Worm (Caenorhabditis elegans) whole organism, L2 larva: ENCODE results near the gene F54C9.11.

Experiments
- nhr-23 ChIP-seq: fragments of 150-350 bp; optimal IDR thresholded peaks from 2 replicates; lab custom pipeline; 2014; ENCODE audit warnings: missing biosample characterization, missing genetic modification reagents, missing genetic modification characterization
- peb-1 ChIP-seq: fragments of 150-350 bp; optimal IDR thresholded peaks from 2 replicates; lab custom pipeline; 2014; ENCODE audit warnings: missing biosample characterization, missing genetic modification characterization
- sma-9 ChIP-seq, 2 experiments: fragments of 150-350 bp in 1 of 2; sonication (generic microtip) in 1 of 2; optimal IDR thresholded peaks; 2 replicates each; lab custom pipeline; 2014 to 2016; ENCODE audit warnings: missing genetic modification characterization in 2 of 2, mild to moderate bottlenecking in 1 of 2, missing biosample characterization in 1 of 2, missing compliant biosample characterization in 1 of 2, missing genetic modification reagents in 1 of 2, moderate library complexity in 1 of 2
- unc-62 ChIP-seq: fragments of 150-350 bp; optimal IDR thresholded peaks from 2 replicates; lab custom pipeline; 2014; ENCODE audit warnings: missing biosample characterization, missing genetic modification reagents, missing genetic modification characterization

DNA sequence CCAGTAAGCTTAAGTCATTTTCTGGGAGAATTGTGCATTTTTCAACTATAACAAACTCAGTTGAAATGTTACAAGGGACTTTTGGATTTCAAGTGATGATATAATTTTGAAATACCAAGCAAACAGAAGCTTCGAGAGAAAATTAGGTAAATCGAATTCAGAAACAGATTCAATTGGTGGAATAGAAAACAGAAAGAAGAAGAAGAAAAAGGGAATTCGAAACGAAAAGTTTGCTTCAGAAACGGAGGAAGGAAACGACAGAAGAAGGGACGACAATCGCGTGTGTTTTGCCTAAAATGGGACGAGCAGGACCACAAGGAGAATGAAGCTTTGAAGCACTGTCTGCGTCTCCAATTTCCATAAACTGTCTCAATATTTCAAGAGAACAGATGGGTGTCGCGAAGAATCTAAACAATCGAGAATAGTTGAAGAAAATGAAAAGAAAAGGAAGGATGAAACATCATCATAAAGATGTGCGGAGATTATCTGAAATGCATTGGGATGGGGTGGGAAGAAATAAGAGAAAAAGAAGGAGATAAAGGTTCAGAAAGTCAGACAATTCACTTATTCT lies 2.9 kb upstream of the F54C9.11 start:
- TF ChIP-seq nhr-23 (tag; lab: Kevin White, UChicago) (no peak), unc-62 (GFP tag; lab: Kevin White, UChicago) (no peak), peb-1 (tag; lab: Kevin White, UChicago) (no peak), sma-9 (GFP tag; optimal IDR thresholded peaks at IDR 0.05; lab: Kevin White, UChicago) (no peak), sma-9 (tag; optimal IDR thresholded peaks at IDR 0.05; lab: Kevin White, UChicago) (no peak)
